Worm (Caenorhabditis elegans): Measurements from ENCODE around the gene praf-3.

DNA sequence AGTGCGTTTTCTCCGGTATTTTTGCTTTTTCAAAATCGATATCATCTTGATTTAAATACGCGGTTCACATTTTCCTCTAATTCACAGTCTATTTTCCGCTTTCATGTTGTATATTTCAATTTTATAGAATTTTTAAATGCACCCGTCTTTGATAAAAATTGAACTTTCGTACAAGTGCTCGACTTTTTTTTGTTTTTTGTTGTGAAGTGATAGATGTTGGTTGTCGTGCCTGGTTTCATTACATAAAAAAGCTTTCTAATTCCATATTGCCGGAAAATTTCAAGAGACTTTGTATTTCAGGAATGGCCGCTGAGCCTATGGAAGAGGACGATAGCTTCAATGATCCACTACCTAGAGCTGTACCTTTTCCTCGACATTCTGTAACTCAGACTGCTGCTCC, 16.6 kb upstream of the praf-3 start, which contains the start of gene D2096.12:
- TF ChIP-seq blmp-1 (tag; optimal IDR thresholded peaks at IDR 0.05) (no peak), ztf-11 (tag; optimal IDR thresholded peaks at IDR 0.05) (no peak), lin-13 (tag; optimal IDR thresholded peaks at IDR 0.05) (no peak), tbx-8 (GFP tag; optimal IDR thresholded peaks at IDR 0.05) (no peak), elt-1 (tag; optimal IDR thresholded peaks at IDR 0.05; ENCODE audit: borderline replicate concordance, insufficient read depth) (no peak), unc-62 (GFP tag; optimal IDR thresholded peaks at IDR 0.05) (no peak), lsy-2 (tag; optimal IDR thresholded peaks at IDR 0.05) (no peak), mep-1 (tag; optimal IDR thresholded peaks at IDR 0.05) (no peak), ham-2 (GFP tag; optimal IDR thresholded peaks at IDR 0.05) (no peak)
